Worm (Caenorhabditis elegans) whole organism, young adult: ENCODE results near the gene C47D12.5.
A peak's percentile ranks its signal among the peaks of the same experiment; 100 is the strongest.

Experiments used
- B0019.2 ChIP-seq: fragments of 200-800 bp; sonication (Bioruptor generic); conservative IDR thresholded peaks from 2 replicates; pipeline ENCODE4 v1.3.6; 2022; ENCODE audit warnings: missing genetic modification reagents, missing genetic modification characterization, missing compliant biosample characterization
- B0035.1 ChIP-seq: sonication (generic microtip); optimal IDR thresholded peaks from 2 replicates; lab custom pipeline; 2016; ENCODE audit warnings: missing genetic modification characterization, mild to moderate bottlenecking, missing compliant biosample characterization, missing genotype, missing genetic modification reagents
- B0261.1 ChIP-seq: sonication (generic microtip); optimal IDR thresholded peaks from 2 replicates; lab custom pipeline; 2016; ENCODE audit warnings: mild to moderate bottlenecking, missing genetic modification characterization, moderate library complexity, missing compliant biosample characterization
- C06A6.2 ChIP-seq: fragments of 200-800 bp; sonication (Bioruptor generic); conservative IDR thresholded peaks from 2 replicates; pipeline ENCODE4 v1.3.6; 2022; ENCODE audit warnings: missing genetic modification characterization, missing compliant biosample characterization
- C17E4.6 ChIP-seq: fragments of 200-800 bp; sonication (Bioruptor generic); IDR thresholded peaks from 2 replicates; pipeline ENCODE4 v1.3.6; 2022; ENCODE audit warnings: missing genetic modification reagents, missing genetic modification characterization, missing compliant biosample characterization
- F10E7.11 ChIP-seq: sonication (generic microtip); optimal IDR thresholded peaks from 2 replicates; lab custom pipeline; 2017; ENCODE audit warnings: mild to moderate bottlenecking, missing genetic modification characterization, moderate library complexity, missing compliant biosample characterization
- F22D6.2 ChIP-seq: sonication (generic microtip); optimal IDR thresholded peaks from 2 replicates; lab custom pipeline; 2016; ENCODE audit warnings: mild to moderate bottlenecking, missing genetic modification characterization, missing compliant biosample characterization
- F52B5.7 ChIP-seq: sonication (generic microtip); optimal IDR thresholded peaks from 2 replicates; lab custom pipeline; 2016; ENCODE audit warnings: mild to moderate bottlenecking, missing genetic modification characterization, missing compliant biosample characterization
- F57A8.1 ChIP-seq: fragments of 200-800 bp; sonication (Bioruptor generic); optimal IDR thresholded peaks from 2 replicates; lab custom pipeline; 2018; ENCODE audit warnings: mild to moderate bottlenecking, missing genetic modification characterization, moderate library complexity, missing compliant biosample characterization
- T07F8.4 ChIP-seq: sonication (generic microtip); optimal IDR thresholded peaks from 2 replicates; lab custom pipeline; 2016; ENCODE audit warnings: mild to moderate bottlenecking, missing genetic modification characterization, moderate library complexity, missing compliant biosample characterization
- T26A5.8 ChIP-seq: sonication (generic microtip); optimal IDR thresholded peaks from 2 replicates; lab custom pipeline; 2016; ENCODE audit warnings: missing genetic modification characterization, missing compliant biosample characterization
- Y79H2A.3 ChIP-seq: fragments of 200-800 bp; sonication (Bioruptor generic); conservative IDR thresholded peaks from 2 replicates; pipeline ENCODE4 v1.3.6; 2022; ENCODE audit warnings: missing genetic modification reagents, missing genetic modification characterization, missing compliant biosample characterization
- Y95B8A.8 ChIP-seq: fragments of 200-800 bp; sonication (Bioruptor generic); IDR thresholded peaks from 2 replicates; pipeline ENCODE4 v1.3.6; 2022; ENCODE audit warnings: missing genetic modification reagents, missing genetic modification characterization, missing compliant biosample characterization
- ama-1 ChIP-seq, 3 experiments: fragments of 150-350 bp in 1 of 3; sonication (generic microtip) in 2 of 3; optimal IDR thresholded peaks; 2 replicates each; lab custom pipeline; 2014 to 2018; ENCODE audit warnings: missing biosample characterization in 2 of 3, missing genetic modification characterization in 2 of 3, missing genetic modification reagents in 2 of 3
- aptf-2 ChIP-seq: fragments of 200-800 bp; sonication (Bioruptor generic); conservative IDR thresholded peaks from 2 replicates; pipeline ENCODE4 v1.3.6; 2022; ENCODE audit warnings: missing genetic modification reagents, missing genetic modification characterization, missing compliant biosample characterization
- atf-7 ChIP-seq: sonication (generic microtip); optimal IDR thresholded peaks from 2 replicates; lab custom pipeline; 2017; ENCODE audit warnings: mild to moderate bottlenecking, missing genetic modification characterization, missing compliant biosample characterization
- athp-1 ChIP-seq: sonication (generic microtip); optimal IDR thresholded peaks from 2 replicates; lab custom pipeline; 2017; ENCODE audit warnings: mild to moderate bottlenecking, missing genetic modification characterization, missing compliant biosample characterization
- attf-5 ChIP-seq: fragments of 200-800 bp; sonication (Bioruptor generic); optimal IDR thresholded peaks from 2 replicates; lab custom pipeline; 2018; ENCODE audit warnings: mild to moderate bottlenecking, missing genetic modification characterization, missing compliant biosample characterization
- attf-6 ChIP-seq: fragments of 200-800 bp; sonication (Bioruptor generic); IDR thresholded peaks from 2 replicates; pipeline ENCODE4 v1.3.6; 2022; ENCODE audit warnings: missing genetic modification reagents, missing genetic modification characterization, missing compliant biosample characterization
- ceh-100 ChIP-seq: fragments of 200-800 bp; sonication (Bioruptor generic); IDR thresholded peaks from 2 replicates; pipeline ENCODE4 v1.3.6; 2022; ENCODE audit warnings: missing genetic modification reagents, missing genetic modification characterization, missing compliant biosample characterization
- ceh-27 ChIP-seq: fragments of 200-800 bp; sonication (Bioruptor generic); optimal IDR thresholded peaks from 2 replicates; lab custom pipeline; 2018; ENCODE audit warnings: mild to moderate bottlenecking, missing genetic modification characterization, moderate library complexity, missing compliant biosample characterization
- ceh-40 ChIP-seq: fragments of 200-800 bp; sonication (Bioruptor generic); IDR thresholded peaks from 2 replicates; pipeline ENCODE4 v1.3.6; 2022; ENCODE audit warnings: missing genetic modification characterization, missing compliant biosample characterization
- ceh-58 ChIP-seq: fragments of 200-800 bp; sonication (Bioruptor generic); IDR thresholded peaks from 2 replicates; pipeline ENCODE4 v1.3.6; 2022; ENCODE audit warnings: missing genetic modification characterization, missing compliant biosample characterization
- ceh-79 ChIP-seq: sonication (generic microtip); optimal IDR thresholded peaks from 2 replicates; lab custom pipeline; 2017; ENCODE audit warnings: mild to moderate bottlenecking, missing genetic modification characterization, missing compliant biosample characterization
- chd-7 ChIP-seq: sonication (generic microtip); optimal IDR thresholded peaks from 2 replicates; lab custom pipeline; 2016; ENCODE audit warnings: mild to moderate bottlenecking, missing genetic modification characterization, moderate library complexity, missing compliant biosample characterization
- dpff-1 ChIP-seq: sonication (generic microtip); optimal IDR thresholded peaks from 2 replicates; lab custom pipeline; 2017; ENCODE audit warnings: mild to moderate bottlenecking, missing genetic modification characterization, missing compliant biosample characterization
- egl-18 ChIP-seq: fragments of 200-800 bp; sonication (Bioruptor generic); IDR thresholded peaks from 2 replicates; pipeline ENCODE4 v1.3.6; 2022; ENCODE audit warnings: missing genetic modification reagents, missing genetic modification characterization, missing compliant biosample characterization
- egl-44 ChIP-seq: fragments of 200-800 bp; sonication (Bioruptor generic); IDR thresholded peaks from 2 replicates; pipeline ENCODE4 v1.3.6; 2022; ENCODE audit warnings: missing genetic modification reagents, missing genetic modification characterization, missing compliant biosample characterization
- ets-4 ChIP-seq: fragments of 200-800 bp; sonication (Bioruptor generic); optimal IDR thresholded peaks from 2 replicates; lab custom pipeline; 2018; ENCODE audit warnings: mild to moderate bottlenecking, missing genetic modification characterization, missing compliant biosample characterization
- lin-26 ChIP-seq: fragments of 200-800 bp; sonication (Bioruptor generic); IDR thresholded peaks from 2 replicates; pipeline ENCODE4 v1.3.6; 2022; ENCODE audit warnings: missing genetic modification reagents, missing genetic modification characterization, missing compliant biosample characterization
- lin-54 ChIP-seq: fragments of 200-800 bp; sonication (Bioruptor generic); optimal IDR thresholded peaks from 2 replicates; lab custom pipeline; 2018; ENCODE audit warnings: mild to moderate bottlenecking, missing genetic modification characterization, missing compliant biosample characterization
- lsl-1 ChIP-seq: fragments of 200-800 bp; sonication (Bioruptor generic); optimal IDR thresholded peaks from 2 replicates; lab custom pipeline; 2018; ENCODE audit warnings: mild to moderate bottlenecking, missing genetic modification characterization, moderate library complexity, missing compliant biosample characterization
- lsy-27 ChIP-seq: sonication (generic microtip); optimal IDR thresholded peaks from 2 replicates; lab custom pipeline; 2017; ENCODE audit warnings: missing genetic modification characterization, mild to moderate bottlenecking, missing compliant biosample characterization, antibody characterized with exemption, missing genotype, borderline replicate concordance; ENCODE audit not compliant: insufficient read depth
- madf-8 ChIP-seq: fragments of 200-800 bp; sonication (Bioruptor generic); conservative IDR thresholded peaks from 2 replicates; pipeline ENCODE4 v1.3.6; 2022; ENCODE audit warnings: missing genetic modification reagents, missing genetic modification characterization, missing compliant biosample characterization
- mxl-1 ChIP-seq: sonication (generic microtip); optimal IDR thresholded peaks from 2 replicates; lab custom pipeline; 2016; ENCODE audit warnings: missing genetic modification characterization, missing compliant biosample characterization
- pbrm-1 ChIP-seq: fragments of 200-800 bp; sonication (Bioruptor generic); IDR thresholded peaks from 2 replicates; pipeline ENCODE4 v1.3.6; 2022; ENCODE audit warnings: missing genetic modification reagents, missing genetic modification characterization, missing compliant biosample characterization
- rcor-1 ChIP-seq: fragments of 200-800 bp; sonication (Bioruptor generic); IDR thresholded peaks from 2 replicates; pipeline ENCODE4 v1.3.6; 2022; ENCODE audit warnings: missing genetic modification reagents, missing genetic modification characterization, missing compliant biosample characterization
- repo-1 ChIP-seq: sonication (generic microtip); optimal IDR thresholded peaks from 2 replicates; lab custom pipeline; 2017; ENCODE audit warnings: mild to moderate bottlenecking, missing genetic modification characterization, missing compliant biosample characterization
- sdz-38 ChIP-seq: sonication (generic microtip); optimal IDR thresholded peaks from 2 replicates; lab custom pipeline; 2016; ENCODE audit warnings: missing genotype, missing genetic modification characterization, missing compliant biosample characterization
- sea-2 ChIP-seq: fragments of 200-800 bp; sonication (Bioruptor generic); IDR thresholded peaks from 2 replicates; pipeline ENCODE4 v1.3.6; 2022; ENCODE audit warnings: missing genetic modification characterization, missing compliant biosample characterization
- snpc-1.3 ChIP-seq: sonication (generic microtip); optimal IDR thresholded peaks from 2 replicates; lab custom pipeline; 2017; ENCODE audit warnings: missing genetic modification characterization, mild to moderate bottlenecking, missing compliant biosample characterization, antibody characterized with exemption, moderate library complexity, missing genotype, missing genetic modification reagents; ENCODE audit not compliant: insufficient read depth
- tlf-1 ChIP-seq: fragments of 200-800 bp; sonication (Bioruptor generic); optimal IDR thresholded peaks from 2 replicates; lab custom pipeline; 2018; ENCODE audit warnings: mild to moderate bottlenecking, missing genetic modification characterization, missing compliant biosample characterization
- zim-3 ChIP-seq: sonication (generic microtip); optimal IDR thresholded peaks from 2 replicates; lab custom pipeline; 2017; ENCODE audit warnings: mild to moderate bottlenecking, missing genetic modification characterization, moderate library complexity, missing compliant biosample characterization
- ztf-18 ChIP-seq: sonication (generic microtip); optimal IDR thresholded peaks from 2 replicates; lab custom pipeline; 2016; ENCODE audit warnings: missing genotype, mild to moderate bottlenecking, missing genetic modification characterization, missing compliant biosample characterization
- ztf-6 ChIP-seq: fragments of 200-800 bp; sonication (Bioruptor generic); IDR thresholded peaks from 2 replicates; pipeline ENCODE4 v1.3.6; 2022; ENCODE audit warnings: missing genetic modification reagents, missing genetic modification characterization, missing compliant biosample characterization

C47D12.5 gene

DNA sequence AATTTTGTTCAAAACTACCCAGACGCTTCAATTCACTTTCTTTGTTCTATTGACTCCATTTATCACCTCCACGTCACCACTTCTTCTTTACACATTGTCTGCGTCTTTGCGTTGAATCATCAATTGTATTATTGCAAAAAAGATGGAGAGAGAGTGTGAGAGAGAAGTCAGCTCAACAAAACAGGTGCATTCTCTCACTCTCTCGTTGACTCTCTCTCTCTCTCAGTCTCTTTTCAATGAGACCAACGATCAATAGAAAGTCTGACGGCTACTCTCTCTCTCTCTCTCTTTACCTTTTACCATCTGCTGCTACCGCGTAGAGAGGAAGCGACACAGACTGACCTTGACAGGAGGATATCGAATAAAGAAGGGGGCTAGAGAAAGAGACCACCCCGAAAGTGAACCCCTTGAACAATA, 49.3 kb downstream of the C47D12.5 start (continued):
- peak; percentile 13 for TF ChIP-seq athp-1 (tag; lab: Kevin White, UChicago)
- peak; percentile 55; the same call in 1 of the 2 replicates for TF ChIP-seq C06A6.2
- TF ChIP-seq sea-2 (GFP tag; lab: Robert Waterston, UW) = no peak
- no peak for TF ChIP-seq B0261.1 (tag; lab: Kevin White, UChicago)
- peak; percentile 33 for TF ChIP-seq lin-54 (GFP tag; lab: Kevin White, UChicago)
- no peak for TF ChIP-seq lsy-27 (tag; lab: Kevin White, UChicago)
- peak; percentile 66 for TF ChIP-seq chd-7 (tag; lab: Kevin White, UChicago)

DNA sequence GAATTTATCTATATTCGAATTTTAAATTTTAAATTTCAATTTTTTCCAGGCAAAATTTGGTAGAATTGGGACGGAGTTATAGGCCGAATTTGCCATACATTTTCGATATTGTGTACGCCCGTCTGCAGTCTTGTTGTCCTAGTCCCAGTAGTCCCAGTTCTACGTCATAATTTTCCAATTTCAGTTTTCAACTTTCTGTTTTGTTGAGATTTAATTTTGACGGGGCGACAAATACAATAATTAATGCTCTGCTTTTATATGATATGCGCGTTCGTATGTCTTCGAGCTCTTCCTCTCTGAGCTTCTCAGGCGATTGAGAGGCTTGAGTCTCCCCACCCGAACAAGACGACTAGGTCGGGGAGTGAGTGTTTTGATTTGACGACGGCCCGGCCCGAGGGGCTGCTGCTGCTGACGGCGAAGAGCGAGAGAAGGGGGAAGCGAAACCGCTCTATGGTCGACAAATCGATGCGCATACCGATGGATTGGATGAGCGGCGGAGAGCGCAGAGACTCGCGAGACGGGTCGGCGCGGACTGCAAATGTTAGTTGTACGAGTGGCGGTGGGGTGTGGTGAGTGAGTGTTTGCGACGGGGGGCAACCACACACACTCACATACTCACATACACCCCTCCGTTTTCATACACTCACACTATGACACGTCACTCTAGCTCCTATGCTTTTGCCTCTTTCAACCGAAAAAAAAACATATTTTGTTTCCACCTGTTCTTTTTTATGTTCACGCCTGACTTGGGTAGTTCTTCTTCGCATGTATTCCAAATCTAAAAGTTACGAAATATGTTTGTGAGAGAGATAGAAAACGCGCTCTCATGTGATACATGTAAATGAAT, 50.2 kb downstream of the C47D12.5 start:
- TF ChIP-seq attf-6 (no peak), rcor-1 (GFP tag; lab: Robert Waterston, UW) (peak; percentile 70), C17E4.6 (GFP tag; lab: Robert Waterston, UW) (no peak), mxl-1 (no peak), F52B5.7 (tag; lab: Kevin White, UChicago) (peak; percentile 41), B0035.1 (tag; lab: Kevin White, UChicago) (no peak), F57A8.1 (no peak), ceh-58 (GFP tag; lab: Robert Waterston, UW) (no peak), repo-1 (tag; lab: Kevin White, UChicago) (no peak), attf-5 (GFP tag; lab: Kevin White, UChicago) (peak; percentile 76), B0019.2 (no peak), atf-7 (peak; percentile 39), sdz-38 (tag; lab: Kevin White, UChicago) (no peak), lin-26 (GFP tag; lab: Robert Waterston, UW) (peak; percentile 74), ets-4 (GFP tag; lab: Kevin White, UChicago) (peak; percentile 58), dpff-1 (tag; lab: Kevin White, UChicago) (no peak), ama-1 (optimal IDR thresholded peaks at IDR 0.05; lab: Kevin White, UChicago) (peak; percentile 83), ama-1 (GFP tag; optimal IDR thresholded peaks at IDR 0.05; lab: Kevin White, UChicago) (peak in 1 of 2 experiments; percentile 24), aptf-2 (GFP tag; lab: Robert Waterston, UW) (no peak), F22D6.2 (tag; lab: Kevin White, UChicago) (no peak), lin-54 (GFP tag; lab: Kevin White, UChicago) (peak; percentile 14), athp-1 (tag; lab: Kevin White, UChicago) (peak; percentile 48), Y79H2A.3 (GFP tag; lab: Robert Waterston, UW) (no peak), F10E7.11 (tag; lab: Kevin White, UChicago) (no peak), ztf-6 (GFP tag; lab: Robert Waterston, UW) (no peak), egl-18 (GFP tag; lab: Robert Waterston, UW) (no peak), ceh-40 (0 out of 2 replicates have a peak, but pooled peaks have one; percentile 5), pbrm-1 (GFP tag; lab: Robert Waterston, UW) (peak; percentile 69; the same call in 1 of the 2 replicates), ceh-79 (tag; lab: Kevin White, UChicago) (peak; percentile 30), lsl-1 (GFP tag; lab: Kevin White, UChicago) (peak; percentile 3), ceh-100 (GFP tag; lab: Robert Waterston, UW) (no peak), ceh-27 (GFP tag; lab: Kevin White, UChicago) (peak; percentile 90), T07F8.4 (no peak), madf-8 (no peak), tlf-1 (GFP tag; lab: Kevin White, UChicago) (no peak), T26A5.8 (tag; lab: Kevin White, UChicago) (no peak), ztf-18 (tag; lab: Kevin White, UChicago) (peak; percentile 39), Y95B8A.8 (GFP tag; lab: Robert Waterston, UW) (no peak), snpc-1.3 (no peak), egl-44 (GFP tag; lab: Robert Waterston, UW) (no peak), sea-2 (GFP tag; lab: Robert Waterston, UW) (no peak), zim-3 (tag; lab: Kevin White, UChicago) (peak; percentile 28)
